Worm (Caenorhabditis elegans) whole organism, L4 larva: Measurements from ENCODE around the gene hizr-1.

ENCODE experiments used
- F10B5.3 ChIP-seq: sonication (generic microtip); optimal IDR thresholded peaks from 2 replicates; lab custom pipeline; 2016; ENCODE audit warnings: mild to moderate bottlenecking, missing genetic modification characterization, missing compliant biosample characterization
- F37D6.2 ChIP-seq: sonication (generic microtip); optimal IDR thresholded peaks from 2 replicates; lab custom pipeline; 2016; ENCODE audit warnings: mild to moderate bottlenecking, missing genetic modification characterization, missing compliant biosample characterization
- F49E8.2 ChIP-seq: sonication (generic microtip); optimal IDR thresholded peaks from 2 replicates; lab custom pipeline; 2016; ENCODE audit warnings: missing compliant biosample characterization, mild to moderate bottlenecking, missing genetic modification characterization, borderline replicate concordance
- R02D3.7 ChIP-seq: fragments of 150-350 bp; sonication (generic microtip); optimal IDR thresholded peaks from 3 replicates; lab custom pipeline; 2014; ENCODE audit warnings: missing biosample characterization, missing genetic modification characterization
- T20F7.1 ChIP-seq: fragments of 200-800 bp; sonication (Bioruptor generic); optimal IDR thresholded peaks from 2 replicates; lab custom pipeline; 2018; ENCODE audit warnings: mild to moderate bottlenecking, missing genetic modification characterization, missing compliant biosample characterization
- Y105C5A.15 ChIP-seq: fragments of 200-800 bp; sonication (Bioruptor generic); IDR thresholded peaks from 2 replicates; pipeline ENCODE4 v1.3.6; 2022; ENCODE audit warnings: missing genetic modification characterization, missing compliant biosample characterization
- ZK337.2 ChIP-seq: fragments of 200-800 bp; sonication (Bioruptor generic); IDR thresholded peaks from 2 replicates; pipeline ENCODE4 v1.3.6; 2022; ENCODE audit warnings: missing genetic modification reagents, missing genetic modification characterization, missing compliant biosample characterization
- ZK546.5 ChIP-seq, 2 experiments: sonication (generic microtip); optimal IDR thresholded peaks; 2 replicates each; lab custom pipeline; 2017; ENCODE audit warnings: missing biosample characterization in 2 of 2, missing genetic modification characterization in 2 of 2
- ceh-44 ChIP-seq: fragments of 200-800 bp; sonication (Bioruptor generic); IDR thresholded peaks from 2 replicates; pipeline ENCODE4 v1.3.6; 2022; ENCODE audit warnings: missing genetic modification reagents, missing genetic modification characterization, missing compliant biosample characterization
- cey-2 ChIP-seq: sonication (generic microtip); optimal IDR thresholded peaks from 3 replicates; lab custom pipeline; 2017; ENCODE audit warnings: missing genetic modification characterization, mild to moderate bottlenecking, missing compliant biosample characterization, antibody characterized with exemption, borderline replicate concordance; ENCODE audit not compliant: insufficient read depth
- ctbp-1 ChIP-seq: fragments of 200-800 bp; sonication (Bioruptor generic); IDR thresholded peaks from 2 replicates; pipeline ENCODE4 v1.3.6; 2022; ENCODE audit warnings: missing genetic modification reagents, missing genetic modification characterization, missing compliant biosample characterization
- daf-16 ChIP-seq, 3 experiments: sonication (generic microtip); optimal IDR thresholded peaks; 2 replicates each; lab custom pipeline; 2016 to 2017; ENCODE audit warnings: missing genetic modification characterization in 3 of 3, missing genetic modification reagents in 3 of 3, mild to moderate bottlenecking in 2 of 3, missing compliant biosample characterization in 2 of 3, missing biosample characterization in 1 of 3, moderate library complexity in 1 of 3
- dmd-6 ChIP-seq: fragments of 200-800 bp; sonication (Bioruptor generic); IDR thresholded peaks from 2 replicates; pipeline ENCODE4 v1.3.6; 2022; ENCODE audit warnings: missing genetic modification reagents, missing genetic modification characterization, missing compliant biosample characterization
- dmd-8 ChIP-seq: fragments of 200-800 bp; sonication (Bioruptor generic); IDR thresholded peaks from 2 replicates; pipeline ENCODE4 v1.3.6; 2022; ENCODE audit warnings: missing genetic modification characterization, missing compliant biosample characterization
- dmd-9 ChIP-seq: fragments of 200-800 bp; sonication (Bioruptor generic); IDR thresholded peaks from 2 replicates; pipeline ENCODE4 v1.3.6; 2022; ENCODE audit warnings: missing genetic modification reagents, missing genetic modification characterization, missing compliant biosample characterization
- egl-27 ChIP-seq: sonication (generic microtip); optimal IDR thresholded peaks from 3 replicates; lab custom pipeline; 2017; ENCODE audit warnings: missing biosample characterization, missing genetic modification reagents, missing genetic modification characterization
- egl-43 ChIP-seq: fragments of 200-800 bp; sonication (Bioruptor generic); IDR thresholded peaks from 2 replicates; pipeline ENCODE4 v1.3.6; 2022; ENCODE audit warnings: missing genetic modification reagents, missing genetic modification characterization, missing compliant biosample characterization
- hif-1 ChIP-seq, 2 experiments: sonication (generic microtip); optimal IDR thresholded peaks; 2 replicates each; lab custom pipeline; 2016 to 2017; ENCODE audit warnings: missing compliant biosample characterization in 2 of 2, missing genetic modification characterization in 2 of 2, missing genetic modification reagents in 2 of 2, missing genotype in 2 of 2, mild to moderate bottlenecking in 1 of 2
- hlh-11 ChIP-seq: fragments of 200-800 bp; sonication (Bioruptor generic); optimal IDR thresholded peaks from 2 replicates; lab custom pipeline; 2018; ENCODE audit warnings: mild to moderate bottlenecking, missing genetic modification characterization, missing compliant biosample characterization
- hmg-1.1 ChIP-seq: fragments of 200-800 bp; sonication (Bioruptor generic); IDR thresholded peaks from 2 replicates; pipeline ENCODE4 v1.3.6; 2022; ENCODE audit warnings: missing genetic modification reagents, missing genetic modification characterization, missing compliant biosample characterization
- jun-1 ChIP-seq: fragments of 150-350 bp; optimal IDR thresholded peaks from 2 replicates; lab custom pipeline; 2014; ENCODE audit warnings: missing biosample characterization, missing genetic modification reagents, missing genetic modification characterization
- lir-3 ChIP-seq: sonication (generic microtip); optimal IDR thresholded peaks from 2 replicates; lab custom pipeline; 2016; ENCODE audit warnings: mild to moderate bottlenecking, missing genetic modification characterization, missing compliant biosample characterization
- lsy-2 ChIP-seq, 2 experiments: fragments of 150-350 bp in 1 of 2; sonication (generic microtip) in 1 of 2; optimal IDR thresholded peaks; 2 replicates each; lab custom pipeline; 2014 to 2017; ENCODE audit warnings: missing biosample characterization in 2 of 2, missing genetic modification characterization in 2 of 2
- mdl-1 ChIP-seq, 2 experiments: fragments of 150-350 bp in 1 of 2; sonication (generic microtip) in 1 of 2; optimal IDR thresholded peaks; 2 replicates each; lab custom pipeline; 2014 to 2017; ENCODE audit warnings: missing biosample characterization in 2 of 2, missing genetic modification characterization in 2 of 2
- mep-1 ChIP-seq: fragments of 150-350 bp; sonication (generic microtip); optimal IDR thresholded peaks from 3 replicates; lab custom pipeline; 2014; ENCODE audit warnings: missing biosample characterization, missing genetic modification characterization
- mes-2 ChIP-seq: sonication (generic microtip); optimal IDR thresholded peaks from 2 replicates; lab custom pipeline; 2016; ENCODE audit warnings: missing genotype, mild to moderate bottlenecking, missing genetic modification characterization, missing compliant biosample characterization; ENCODE audit not compliant: poor library complexity, severe bottlenecking
- mxl-2 ChIP-seq: fragments of 200-800 bp; sonication (Bioruptor generic); conservative IDR thresholded peaks from 2 replicates; pipeline ENCODE4 v1.3.6; 2022; ENCODE audit warnings: missing genetic modification reagents, missing genetic modification characterization, missing compliant biosample characterization
- nhr-10 ChIP-seq: fragments of 150-350 bp; optimal IDR thresholded peaks from 2 replicates; lab custom pipeline; 2014; ENCODE audit warnings: missing biosample characterization, missing genetic modification characterization
- nhr-102 ChIP-seq: sonication (generic microtip); optimal IDR thresholded peaks from 2 replicates; lab custom pipeline; 2016; ENCODE audit warnings: mild to moderate bottlenecking, missing genetic modification characterization, moderate library complexity, missing compliant biosample characterization
- nhr-11 ChIP-seq: fragments of 150-350 bp; optimal IDR thresholded peaks from 2 replicates; lab custom pipeline; 2014; ENCODE audit warnings: missing biosample characterization, missing genetic modification characterization
- nhr-25 ChIP-seq: sonication (generic microtip); optimal IDR thresholded peaks from 2 replicates; lab custom pipeline; 2017; ENCODE audit warnings: missing genetic modification characterization, mild to moderate bottlenecking, missing compliant biosample characterization, antibody characterized with exemption, moderate library complexity, borderline replicate concordance; ENCODE audit not compliant: insufficient read depth
- nhr-76 ChIP-seq: fragments of 150-350 bp; optimal IDR thresholded peaks from 2 replicates; lab custom pipeline; 2014; ENCODE audit warnings: missing biosample characterization, missing genetic modification characterization
- sdz-12 ChIP-seq: fragments of 200-800 bp; sonication (Bioruptor generic); optimal IDR thresholded peaks from 2 replicates; lab custom pipeline; 2018; ENCODE audit warnings: mild to moderate bottlenecking, missing genetic modification characterization, missing compliant biosample characterization
- set-16 ChIP-seq: fragments of 200-800 bp; sonication (Bioruptor generic); IDR thresholded peaks from 2 replicates; pipeline ENCODE4 v1.3.6; 2022; ENCODE audit warnings: missing genetic modification reagents, missing genetic modification characterization, missing compliant biosample characterization
- skn-1 ChIP-seq: fragments of 150-350 bp; optimal IDR thresholded peaks from 2 replicates; lab custom pipeline; 2014; ENCODE audit warnings: missing biosample characterization, missing genetic modification characterization
- snpc-1.2 ChIP-seq: fragments of 200-800 bp; sonication (Bioruptor generic); IDR thresholded peaks from 2 replicates; pipeline ENCODE4 v1.3.6; 2022; ENCODE audit warnings: missing genetic modification reagents, missing genetic modification characterization, missing compliant biosample characterization
- tra-1 ChIP-seq: fragments of 200-800 bp; sonication (Bioruptor generic); IDR thresholded peaks from 2 replicates; pipeline ENCODE4 v1.3.6; 2022; ENCODE audit warnings: missing genetic modification reagents, missing genetic modification characterization, missing compliant biosample characterization
- unc-130 ChIP-seq: sonication (generic microtip); optimal IDR thresholded peaks from 2 replicates; lab custom pipeline; 2016; ENCODE audit warnings: missing genetic modification reagents, missing genetic modification characterization, missing compliant biosample characterization
- zag-1 ChIP-seq: fragments of 150-350 bp; optimal IDR thresholded peaks from 2 replicates; lab custom pipeline; 2014; ENCODE audit warnings: missing biosample characterization, missing genetic modification characterization
- zfp-2 ChIP-seq: sonication (generic microtip); optimal IDR thresholded peaks from 2 replicates; lab custom pipeline; 2016; ENCODE audit warnings: mild to moderate bottlenecking, missing genetic modification characterization, missing compliant biosample characterization
- zfp-3 ChIP-seq: fragments of 200-800 bp; sonication (Bioruptor generic); conservative IDR thresholded peaks from 2 replicates; pipeline ENCODE4 v1.3.6; 2022; ENCODE audit warnings: missing genetic modification reagents, missing genetic modification characterization, missing compliant biosample characterization
- zip-11 ChIP-seq: fragments of 200-800 bp; sonication (Bioruptor generic); IDR thresholded peaks from 2 replicates; pipeline ENCODE4 v1.3.6; 2022; ENCODE audit warnings: missing genetic modification characterization, missing compliant biosample characterization

hizr-1 gene

ce11 chrX:11290528-11290927 is 27.6 kb upstream of the hizr-1 start (continued):
- TF ChIP-seq egl-43 (no peak), cey-2 (tag; lab: Kevin White, UChicago) (no peak), F10B5.3 (tag; lab: Kevin White, UChicago) (no peak), sdz-12 (no peak)

- TF ChIP-seq nhr-10 (no peak), unc-130 (no peak), egl-27 (tag; lab: Kevin White, UChicago) (no peak), dmd-8 (GFP tag; lab: Robert Waterston, UW) (0 out of 2 replicates have a peak, but pooled peaks have one; percentile 32), mep-1 (tag; lab: Kevin White, UChicago) (no peak), sdz-12 (no peak), hlh-11 (tag; lab: Kevin White, UChicago) (no peak), skn-1 (tag; lab: Kevin White, UChicago) (no peak), nhr-11 (tag; lab: Kevin White, UChicago) (no peak), tra-1 (GFP tag; lab: Robert Waterston, UW) (no peak), set-16 (GFP tag; lab: Robert Waterston, UW) (0 out of 2 replicates have a peak, but pooled peaks have one; percentile 26), hif-1 (tag; optimal IDR thresholded peaks at IDR 0.05; lab: Kevin White, UChicago) (no peak), mxl-2 (no peak)
Observed at ce11 chrX:11296683-11297365, 21.3 kb upstream of the hizr-1 start, which contains the start of gene inx-2. Gene inx-2, minus strand, starts transcription at chrX:11296733.

ce11 chrX:11299642-11300307 is 18.3 kb upstream of the hizr-1 start, which contains the start of the genes snrp-40.1 and F08G12.3:
Gene snrp-40.1, minus strand, starts transcription at chrX:11299784.
Gene F08G12.3, plus strand, starts transcription at chrX:11300257.
- TF ChIP-seq jun-1 (tag; lab: Kevin White, UChicago) (peak; percentile 14), zag-1 (tag; lab: Kevin White, UChicago) (no peak), lsy-2 (tag; optimal IDR thresholded peaks at IDR 0.05; lab: Kevin White, UChicago) (peak; percentile 53 to 85), dmd-8 (GFP tag; lab: Robert Waterston, UW) (no peak), zfp-2 (tag; lab: Kevin White, UChicago) (no peak), F37D6.2 (peak; percentile 57), cey-2 (tag; lab: Kevin White, UChicago) (no peak), R02D3.7 (tag; lab: Kevin White, UChicago) (no peak), egl-27 (tag; lab: Kevin White, UChicago) (no peak), hmg-1.1 (GFP tag; lab: Robert Waterston, UW) (peak; percentile 92), nhr-76 (tag; lab: Kevin White, UChicago) (no peak), dmd-6 (GFP tag; lab: Robert Waterston, UW) (peak; percentile 79), mes-2 (tag; lab: Kevin White, UChicago) (peak; percentile 88), nhr-25 (tag; lab: Kevin White, UChicago) (peak; percentile 71), daf-16 (GFP tag; optimal IDR thresholded peaks at IDR 0.05; lab: Kevin White, UChicago) (peak in 1 of 2 experiments; percentile 59), daf-16 (tag; optimal IDR thresholded peaks at IDR 0.05; lab: Kevin White, UChicago) (peak; percentile 83), F49E8.2 (no peak), ctbp-1 (no peak; the same call in 1 of the 2 replicates), snpc-1.2 (GFP tag; lab: Robert Waterston, UW) (no peak; the same call in 1 of the 2 replicates), mdl-1 (tag; optimal IDR thresholded peaks at IDR 0.05; lab: Kevin White, UChicago) (peak; percentile 59 to 88), T20F7.1 (peak; percentile 14), F10B5.3 (tag; lab: Kevin White, UChicago) (no peak), ceh-44 (GFP tag; lab: Robert Waterston, UW) (no peak), sdz-12 (no peak), zfp-3 (GFP tag; lab: Robert Waterston, UW) (no peak), hif-1 (tag; optimal IDR thresholded peaks at IDR 0.05; lab: Kevin White, UChicago) (peak in 1 of 2 experiments; percentile 75), ZK546.5 (tag; optimal IDR thresholded peaks at IDR 0.05; lab: Kevin White, UChicago) (no peak), lir-3 (no peak), nhr-102 (peak; percentile 28), unc-130 (no peak), ZK337.2 (GFP tag; lab: Robert Waterston, UW) (no peak), zip-11 (no peak), dmd-9 (GFP tag; lab: Robert Waterston, UW) (no peak), Y105C5A.15 (GFP tag; lab: Robert Waterston, UW) (no peak)
